Fruit fly (Drosophila melanogaster) whole organism, prepupa: Measurements from ENCODE around the gene Nuak.
A peak's percentile ranks its signal among the peaks of the same experiment; 100 is the strongest.
"Not testable (repeated sequence)": the region's sequence is repeated elsewhere in the genome, so short reads cannot be mapped to it uniquely, and the experiment has no call there.

Source experiments
- CG10631 ChIP-seq: fragments of 200-800 bp; sonication (Bioruptor generic); optimal IDR thresholded peaks from 2 replicates; lab custom pipeline; 2016; ENCODE audit warnings: missing biosample characterization, missing genetic modification characterization
- CG11294 ChIP-seq: fragments of 200-800 bp; sonication (Bioruptor generic); IDR thresholded peaks from 2 replicates; pipeline ENCODE4 v1.3.6; 2022; ENCODE audit warnings: missing biosample characterization, missing genetic modification characterization
- CG11902 ChIP-seq: fragments of 200-800 bp; sonication (Bioruptor generic); optimal IDR thresholded peaks from 3 replicates; lab custom pipeline; 2016; ENCODE audit warnings: missing biosample characterization, missing genetic modification characterization
- CG15336 ChIP-seq: fragments of 200-800 bp; sonication (Bioruptor generic); IDR thresholded peaks from 2 replicates; pipeline ENCODE4 v1.3.6; 2022; ENCODE audit warnings: missing biosample characterization, missing genetic modification characterization
- CG1621 ChIP-seq: fragments of 200-800 bp; sonication (Bioruptor generic); optimal IDR thresholded peaks from 3 replicates; lab custom pipeline; 2018; ENCODE audit warnings: missing biosample characterization, mild to moderate bottlenecking, missing genetic modification characterization
- CG3032 ChIP-seq: fragments of 200-800 bp; optimal IDR thresholded peaks from 2 replicates; lab custom pipeline; 2019; ENCODE audit warnings: missing biosample characterization, mild to moderate bottlenecking, missing genetic modification characterization, moderate library complexity
- CG3919 ChIP-seq: fragments of 200-800 bp; sonication (Bioruptor generic); optimal IDR thresholded peaks from 3 replicates; lab custom pipeline; 2016; ENCODE audit warnings: missing biosample characterization, missing genetic modification characterization
- CG6163 ChIP-seq: fragments of 200-800 bp; sonication (Bioruptor generic); IDR thresholded peaks from 3 replicates; pipeline ENCODE4 v1.3.6; 2022; ENCODE audit warnings: missing biosample characterization, missing genetic modification characterization
- CG6792 ChIP-seq: fragments of 200-800 bp; sonication (Bioruptor generic); optimal IDR thresholded peaks from 3 replicates; lab custom pipeline; 2016; ENCODE audit warnings: missing biosample characterization, missing genetic modification characterization
- CG6808 ChIP-seq: fragments of 200-800 bp; sonication (Bioruptor generic); optimal IDR thresholded peaks from 3 replicates; lab custom pipeline; 2017; ENCODE audit warnings: missing biosample characterization, missing genetic modification characterization, mild to moderate bottlenecking, moderate library complexity, missing genetic modification reagents
- CG6854 ChIP-seq: fragments of 200-800 bp; sonication (Bioruptor generic); optimal IDR thresholded peaks from 2 replicates; lab custom pipeline; 2017; ENCODE audit warnings: missing biosample characterization, mild to moderate bottlenecking, missing genetic modification characterization
- CG8319 ChIP-seq: fragments of 200-800 bp; sonication (Bioruptor generic); optimal IDR thresholded peaks from 3 replicates; lab custom pipeline; 2016; ENCODE audit warnings: missing biosample characterization, missing genetic modification characterization
- Eip75B ChIP-seq: fragments of 200-800 bp; sonication (Bioruptor generic); optimal IDR thresholded peaks from 3 replicates; lab custom pipeline; 2016; ENCODE audit warnings: missing biosample characterization, missing genetic modification characterization
- Eip78C ChIP-seq: fragments of 200-800 bp; sonication (Bioruptor generic); peaks from one replicate; lab custom pipeline; 2016; ENCODE audit warnings: missing biosample characterization, missing genetic modification characterization
- Ets21C ChIP-seq: fragments of 200-800 bp; sonication (Bioruptor generic); optimal IDR thresholded peaks from 3 replicates; lab custom pipeline; 2016; ENCODE audit warnings: missing biosample characterization, missing genetic modification characterization
- Ets96B ChIP-seq: fragments of 200-800 bp; optimal IDR thresholded peaks from 2 replicates; lab custom pipeline; 2019; ENCODE audit warnings: missing biosample characterization, mild to moderate bottlenecking, missing genetic modification characterization, moderate library complexity
- Gug ChIP-seq: fragments of 200-800 bp; sonication (Bioruptor generic); IDR thresholded peaks from 2 replicates; pipeline ENCODE4 v1.3.6; 2022; ENCODE audit warnings: missing biosample characterization, missing genetic modification characterization
- Hr38 ChIP-seq: sonication (Bioruptor generic); optimal IDR thresholded peaks from 2 replicates; lab custom pipeline; 2016; ENCODE audit warnings: missing biosample characterization, missing genetic modification characterization
- Hr39 ChIP-seq: fragments of 200-800 bp; sonication (Bioruptor generic); optimal IDR thresholded peaks from 2 replicates; lab custom pipeline; 2016; ENCODE audit warnings: missing biosample characterization, missing genetic modification characterization
- Lpt ChIP-seq: fragments of 200-800 bp; sonication (Bioruptor generic); optimal IDR thresholded peaks from 3 replicates; lab custom pipeline; 2016; ENCODE audit warnings: missing biosample characterization, missing genetic modification characterization
- Met ChIP-seq: fragments of 200-800 bp; sonication (Bioruptor generic); optimal IDR thresholded peaks from 3 replicates; lab custom pipeline; 2016; ENCODE audit warnings: missing biosample characterization, missing genetic modification characterization
- Smox ChIP-seq: fragments of 200-800 bp; sonication (Bioruptor generic); optimal IDR thresholded peaks from 3 replicates; lab custom pipeline; 2016; ENCODE audit warnings: missing biosample characterization, missing genetic modification characterization
- Sox102F ChIP-seq: fragments of 200-800 bp; sonication (Bioruptor generic); optimal IDR thresholded peaks from 2 replicates; lab custom pipeline; 2016; ENCODE audit warnings: missing biosample characterization, mild to moderate bottlenecking, missing genetic modification characterization
- Sox14 ChIP-seq: fragments of 200-800 bp; sonication (Bioruptor generic); optimal IDR thresholded peaks from 3 replicates; lab custom pipeline; 2016; ENCODE audit warnings: missing biosample characterization, missing genetic modification characterization
- achi ChIP-seq: fragments of 200-800 bp; sonication (Bioruptor generic); optimal IDR thresholded peaks from 3 replicates; lab custom pipeline; 2016; ENCODE audit warnings: missing biosample characterization, missing genetic modification characterization
- cyc ChIP-seq: fragments of 200-800 bp; sonication (Bioruptor generic); optimal IDR thresholded peaks from 3 replicates; lab custom pipeline; 2016; ENCODE audit warnings: missing biosample characterization, missing genetic modification characterization
- dac ChIP-seq: fragments of 200-800 bp; sonication (Bioruptor generic); optimal IDR thresholded peaks from 2 replicates; lab custom pipeline; 2017; ENCODE audit warnings: missing biosample characterization, mild to moderate bottlenecking, missing genetic modification characterization
- dsx ChIP-seq: fragments of 200-800 bp; optimal IDR thresholded peaks from 3 replicates; lab custom pipeline; 2019; ENCODE audit warnings: missing biosample characterization, mild to moderate bottlenecking, missing genetic modification characterization, moderate library complexity; ENCODE audit not compliant: poor library complexity, severe bottlenecking
- fd85E ChIP-seq: fragments of 200-800 bp; sonication (Bioruptor generic); optimal IDR thresholded peaks from 3 replicates; lab custom pipeline; 2016; ENCODE audit warnings: missing biosample characterization, missing genetic modification characterization
- fkh ChIP-seq: fragments of 200-800 bp; sonication (Bioruptor generic); optimal IDR thresholded peaks from 3 replicates; lab custom pipeline; 2017; ENCODE audit warnings: missing biosample characterization, mild to moderate bottlenecking, missing genetic modification characterization, moderate library complexity
- pdm3 ChIP-seq: fragments of 200-800 bp; sonication (Bioruptor generic); optimal IDR thresholded peaks from 3 replicates; lab custom pipeline; 2016; ENCODE audit warnings: missing biosample characterization, missing genetic modification characterization
- salr ChIP-seq, 2 experiments: fragments of 200-800 bp; sonication (Bioruptor generic); optimal IDR thresholded peaks; 3 replicates each; lab custom pipeline; 2016 to 2018; ENCODE audit warnings: missing biosample characterization in 2 of 2, missing genetic modification characterization in 2 of 2, mild to moderate bottlenecking in 1 of 2
- spab ChIP-seq: fragments of 200-800 bp; sonication (Bioruptor generic); optimal IDR thresholded peaks from 2 replicates; lab custom pipeline; 2017; ENCODE audit warnings: missing biosample characterization, mild to moderate bottlenecking, missing genetic modification characterization, missing genetic modification reagents
- ss ChIP-seq, 2 experiments: fragments of 200-800 bp; sonication (Bioruptor generic); optimal IDR thresholded peaks; 2 replicates in 1 of 2; 3 replicates in 1 of 2; lab custom pipeline; 2017 to 2018; ENCODE audit warnings: mild to moderate bottlenecking in 2 of 2, missing biosample characterization in 2 of 2, missing genetic modification characterization in 2 of 2, moderate library complexity in 1 of 2
- svp ChIP-seq: fragments of 200-800 bp; sonication (Bioruptor generic); peaks from one replicate; lab custom pipeline; 2016; ENCODE audit warnings: missing biosample characterization, missing genetic modification characterization
- topi ChIP-seq: fragments of 200-800 bp; sonication (Bioruptor generic); optimal IDR thresholded peaks from 3 replicates; lab custom pipeline; 2016; ENCODE audit warnings: missing biosample characterization, missing genetic modification characterization
- vri ChIP-seq: fragments of 200-800 bp; sonication (Bioruptor generic); optimal IDR thresholded peaks from 3 replicates; lab custom pipeline; 2016; ENCODE audit warnings: missing biosample characterization, mild to moderate bottlenecking, missing genetic modification characterization

Gene Nuak

DNA sequence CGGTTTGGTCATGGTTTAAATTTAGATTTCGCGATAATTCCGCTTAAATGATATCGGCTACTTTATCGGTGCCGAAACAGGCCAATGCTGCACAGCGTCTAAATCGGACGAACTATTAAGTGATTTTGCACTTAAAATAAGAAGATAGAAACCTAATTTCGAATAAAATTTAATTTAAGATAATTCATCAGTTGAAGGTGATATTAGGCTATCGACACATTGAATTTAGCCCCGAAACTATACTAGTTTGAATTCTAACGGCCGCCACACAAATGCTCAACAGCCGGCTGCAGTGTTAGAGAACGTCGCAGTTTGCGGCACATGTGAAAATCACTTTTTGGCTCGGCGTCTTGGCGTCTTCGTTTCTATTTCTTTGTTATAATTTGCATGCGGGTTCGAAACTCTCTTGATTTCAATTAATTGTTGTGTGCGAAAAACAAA lies 68.7 kb downstream of the Nuak start, which contains the start of gene sle (continued):
- TF ChIP-seq fkh, result no peak
- no peak for TF ChIP-seq Smox (GFP tag; lab: Kevin White, UChicago)
- no peak for TF ChIP-seq Ets21C
- peak; percentile 26 for TF ChIP-seq CG6854 (GFP tag; lab: Kevin White, UChicago)
- no peak for TF ChIP-seq dac (GFP tag; lab: Kevin White, UChicago)
- TF ChIP-seq Eip78C (GFP tag; lab: Kevin White, UChicago), result peak; percentile 92
- TF ChIP-seq CG11902 (GFP tag; lab: Kevin White, UChicago), result no peak
- peak; percentile 1 for TF ChIP-seq Lpt
- no peak for TF ChIP-seq salr (GFP tag; optimal IDR thresholded peaks at IDR 0.05; lab: Kevin White, UChicago)

DNA sequence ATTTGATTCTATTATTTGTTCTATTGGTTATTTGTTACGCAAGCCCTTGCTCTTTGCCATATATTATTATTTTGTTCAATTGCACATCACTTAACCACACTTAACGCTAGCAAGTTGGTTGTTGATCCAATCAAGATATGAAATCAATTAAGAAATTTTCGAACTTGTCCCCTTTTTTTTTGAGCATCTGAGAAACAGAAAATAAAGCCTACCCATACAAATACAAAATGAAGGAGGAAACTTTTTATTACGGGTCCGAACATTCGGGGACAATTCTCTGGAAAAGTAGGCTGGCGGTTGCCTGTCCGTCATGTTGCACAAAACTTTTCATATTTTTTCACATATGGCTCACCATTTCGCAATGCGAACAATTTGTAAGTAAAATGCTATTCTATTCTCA lies 73.9 kb downstream of the Nuak start, which contains the start of gene CG12592:
Gene CG12592 (plus strand): TSS at position 301 of the 400 bp plus-strand sequence.
- not testable (repeated sequence) for TF ChIP-seq pdm3, CG6792, dac (GFP tag; lab: Kevin White, UChicago)

DNA sequence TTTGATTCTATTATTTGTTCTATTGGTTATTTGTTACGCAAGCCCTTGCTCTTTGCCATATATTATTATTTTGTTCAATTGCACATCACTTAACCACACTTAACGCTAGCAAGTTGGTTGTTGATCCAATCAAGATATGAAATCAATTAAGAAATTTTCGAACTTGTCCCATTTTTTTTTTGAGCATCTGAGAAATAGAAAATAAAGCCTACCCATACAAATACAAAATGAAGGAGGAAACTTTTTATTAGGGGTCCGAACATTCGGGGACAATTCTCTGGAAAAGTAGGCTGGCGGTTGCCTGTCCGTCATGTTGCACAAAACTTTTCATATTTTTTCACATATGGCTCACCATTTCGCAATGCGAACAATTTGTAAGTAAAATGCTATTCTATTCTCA lies 76.5 kb downstream of the Nuak start, which contains the start of gene CG18545:
Gene CG18545 (plus strand): TSS at position 301 of the 400 bp plus-strand sequence.
- not testable (repeated sequence) for TF ChIP-seq CG11294 (GFP tag; lab: Robert Waterston, UW); pdm3 (GFP tag; lab: Kevin White, UChicago); dac (GFP tag; lab: Kevin White, UChicago)

DNA sequence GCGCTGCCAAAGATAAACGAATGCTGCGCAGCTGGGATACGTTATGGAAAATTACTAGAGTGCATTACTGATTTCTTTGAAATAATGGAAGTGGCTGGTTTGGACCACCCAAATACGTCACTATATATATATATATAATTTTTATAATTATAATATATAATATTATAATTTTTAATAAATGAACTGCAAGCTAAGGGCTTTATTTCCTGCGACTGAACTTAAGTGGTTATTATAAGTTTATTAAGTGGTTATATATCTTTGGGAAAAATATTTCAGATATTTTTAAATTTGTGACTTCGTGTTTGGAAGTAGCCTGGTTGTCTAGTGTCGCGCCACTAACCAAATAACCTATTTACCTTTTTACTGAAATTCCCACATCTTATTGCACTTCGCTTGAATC lies 84.4 kb downstream of the Nuak start, which contains the start of gene CG31406:
Gene CG31406 (plus strand): TSS at position 301 of the 400 bp plus-strand sequence.
- TF ChIP-seq Met (GFP tag; lab: Kevin White, UChicago); dsx; dac (GFP tag; lab: Kevin White, UChicago): not testable (repeated sequence)

DNA sequence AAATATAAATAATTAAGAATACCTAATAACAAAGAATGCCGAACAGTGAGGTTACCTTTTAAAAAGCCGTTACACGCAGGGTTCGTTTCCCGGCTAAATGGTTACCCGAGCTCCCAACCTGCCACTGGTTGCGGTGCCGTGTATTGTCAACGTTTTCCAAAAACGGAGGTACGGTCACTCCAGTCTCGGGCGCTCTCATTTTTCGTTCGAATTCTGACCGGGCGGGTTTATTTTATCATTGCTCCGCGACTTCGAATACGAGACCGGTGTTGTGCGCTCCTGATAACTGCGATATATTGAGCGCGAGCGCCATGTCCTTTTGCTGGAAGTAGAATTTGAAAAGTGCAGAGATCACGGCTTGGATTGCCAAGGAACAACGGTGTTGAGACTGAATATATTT lies 85.9 kb downstream of the Nuak start, which contains the start of gene jumu:
Gene jumu (plus strand): TSS at position 196 of the 400 bp plus-strand sequence.
- TF ChIP-seq ss (GFP tag; optimal IDR thresholded peaks at IDR 0.05; lab: Kevin White, UChicago) (peak in 1 of 2 experiments; percentile 17), Hr38 (GFP tag; lab: Kevin White, UChicago) (no peak), CG3032 (tag; lab: Kevin White, UChicago) (peak; percentile 7), Eip78C (GFP tag; lab: Kevin White, UChicago) (peak; percentile 72), svp (GFP tag; lab: Kevin White, UChicago) (peak; percentile 50), Gug (GFP tag; lab: Robert Waterston, UW) (no peak), CG6792 (GFP tag; lab: Kevin White, UChicago) (no peak), Sox14 (peak; percentile 53), CG8319 (GFP tag; lab: Kevin White, UChicago) (peak; percentile 8), Met (GFP tag; lab: Kevin White, UChicago) (no peak), CG1621 (peak; percentile 40), Lpt (no peak)

DNA sequence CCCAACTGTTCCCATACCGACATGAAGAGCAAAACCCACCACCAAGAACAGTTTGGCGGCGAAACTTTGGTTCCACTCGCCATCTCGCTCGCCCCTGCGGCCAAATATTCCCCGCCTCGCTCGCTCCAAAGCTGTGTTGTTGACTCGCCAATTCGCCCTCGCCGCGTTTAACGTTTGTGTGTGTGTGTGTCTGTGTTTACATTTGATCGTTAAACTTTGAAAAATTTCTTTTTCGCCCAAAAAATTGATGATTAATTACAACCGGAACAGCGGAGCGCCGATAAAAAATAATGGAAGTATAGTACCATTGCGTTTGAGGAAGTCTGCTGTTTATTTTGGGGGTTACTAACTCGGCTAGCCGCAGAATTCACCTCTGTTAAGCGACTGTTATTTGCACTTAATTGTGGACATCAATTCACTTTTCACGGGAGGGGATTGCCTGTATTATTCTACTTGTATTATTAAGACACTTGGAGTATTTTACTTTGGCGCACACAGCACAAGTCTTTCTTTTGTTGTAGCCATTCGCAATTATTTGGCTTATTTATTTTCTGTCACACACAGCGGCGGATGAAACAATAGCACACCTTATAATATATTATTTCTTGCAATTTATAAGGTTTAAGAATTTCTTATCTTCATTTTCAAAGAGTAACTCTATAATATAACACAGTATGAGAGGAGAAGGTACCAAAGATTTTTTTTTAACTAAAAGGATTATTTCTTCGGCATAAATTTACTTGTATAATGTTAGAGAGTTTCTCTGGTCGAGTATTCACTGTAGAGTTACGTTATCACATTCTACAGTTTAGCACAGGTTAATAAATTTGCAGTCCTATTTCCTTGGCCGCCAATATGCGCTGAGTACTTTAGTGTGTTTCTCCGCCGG lies 86.9 kb downstream of the Nuak start:
- TF ChIP-seq Sox102F (GFP tag; lab: Kevin White, UChicago) (peak; percentile 78), fd85E (GFP tag; lab: Kevin White, UChicago) (peak; percentile 12), CG15336 (GFP tag; lab: Robert Waterston, UW) (no peak), CG3919 (GFP tag; lab: Kevin White, UChicago) (peak; percentile 81), Hr39 (GFP tag; lab: Kevin White, UChicago) (peak; percentile 89), spab (GFP tag; lab: Kevin White, UChicago) (peak; percentile 50), topi (GFP tag; lab: Kevin White, UChicago) (peak; percentile 87), Met (GFP tag; lab: Kevin White, UChicago) (peak; percentile 88), Gug (GFP tag; lab: Robert Waterston, UW) (no peak), Ets96B (tag; lab: Kevin White, UChicago) (peak; percentile 63), vri (GFP tag; lab: Kevin White, UChicago) (peak; percentile 73), cyc (GFP tag; lab: Kevin White, UChicago) (peak; percentile 82), Eip75B (peak; percentile 82), svp (GFP tag; lab: Kevin White, UChicago) (peak; percentile 90), dsx (peak; percentile 43), salr (GFP tag; optimal IDR thresholded peaks at IDR 0.05; lab: Kevin White, UChicago) (peak; percentile 43 to 76), dac (GFP tag; lab: Kevin White, UChicago) (peak; percentile 52), achi (peak; percentile 79), fkh (peak; percentile 100), CG6163 (GFP tag; lab: Robert Waterston, UW) (no peak), CG10631 (GFP tag; lab: Kevin White, UChicago) (peak; percentile 81), CG6808 (no peak), Eip78C (GFP tag; lab: Kevin White, UChicago) (peak; percentile 96)
